Fruit fly (Drosophila melanogaster) whole organism, embryonic: Measurements from ENCODE around the gene Rh4.
A peak's percentile ranks its signal among the peaks of the same experiment; 100 is the strongest.

Source experiments
- Adf1 ChIP-seq: fragments of 200-800 bp; sonication (Bioruptor generic); IDR thresholded peaks from 2 replicates; pipeline ENCODE4 v1.3.6; 2022; ENCODE audit warnings: missing biosample characterization, missing genetic modification characterization
- Antp ChIP-seq: fragments of 200-800 bp; sonication (Bioruptor generic); optimal IDR thresholded peaks from 3 replicates; lab custom pipeline; 2016; ENCODE audit warnings: missing biosample characterization, missing genetic modification characterization
- Atf6 ChIP-seq: fragments of 200-800 bp; sonication (Bioruptor generic); IDR thresholded peaks from 2 replicates; pipeline ENCODE4 v1.3.6; 2022; ENCODE audit warnings: missing biosample characterization, missing genetic modification characterization
- BEAF-32 ChIP-seq: fragments of 200-800 bp; sonication (Bioruptor generic); optimal IDR thresholded peaks from 3 replicates; lab custom pipeline; 2017; ENCODE audit warnings: missing biosample characterization, missing genetic modification characterization, mild to moderate bottlenecking, moderate library complexity, missing genetic modification reagents
- CG1024 ChIP-seq: fragments of 200-800 bp; sonication (Bioruptor generic); IDR thresholded peaks from 2 replicates; pipeline ENCODE4 v1.3.6; 2022; ENCODE audit warnings: missing biosample characterization, missing genetic modification characterization
- CG10267 ChIP-seq: fragments of 200-800 bp; sonication (Bioruptor generic); optimal IDR thresholded peaks from 2 replicates; lab custom pipeline; 2018; ENCODE audit warnings: missing biosample characterization, mild to moderate bottlenecking, missing genetic modification characterization, moderate library complexity
- CG11723 ChIP-seq: fragments of 200-800 bp; sonication (Bioruptor generic); optimal IDR thresholded peaks from 2 replicates; lab custom pipeline; 2017; ENCODE audit warnings: missing biosample characterization, mild to moderate bottlenecking, missing genetic modification characterization
- CG12391 ChIP-seq: fragments of 200-800 bp; sonication (Bioruptor generic); optimal IDR thresholded peaks from 3 replicates; lab custom pipeline; 2018; ENCODE audit warnings: missing biosample characterization, mild to moderate bottlenecking, missing genetic modification characterization, moderate library complexity
- CG13894 ChIP-seq: fragments of 200-800 bp; sonication (Bioruptor generic); optimal IDR thresholded peaks from 3 replicates; lab custom pipeline; 2018; ENCODE audit warnings: missing biosample characterization, mild to moderate bottlenecking, missing genetic modification characterization, moderate library complexity
- CG1602 ChIP-seq: fragments of 200-800 bp; sonication (Bioruptor generic); optimal IDR thresholded peaks from 3 replicates; lab custom pipeline; 2016; ENCODE audit warnings: missing biosample characterization, missing genetic modification characterization
- CG16813 ChIP-seq: fragments of 200-800 bp; sonication (Bioruptor generic); IDR thresholded peaks from 3 replicates; pipeline ENCODE4 v1.3.6; 2022; ENCODE audit warnings: missing biosample characterization, missing genetic modification characterization; ENCODE audit not compliant: partially characterized antibody
- CG17186 ChIP-seq: fragments of 200-800 bp; sonication (Bioruptor generic); optimal IDR thresholded peaks from 3 replicates; lab custom pipeline; 2017; ENCODE audit warnings: missing biosample characterization, missing genetic modification reagents, missing genetic modification characterization
- CG2116 ChIP-seq: fragments of 200-800 bp; sonication (Bioruptor generic); optimal IDR thresholded peaks from 3 replicates; lab custom pipeline; 2018; ENCODE audit warnings: missing biosample characterization, mild to moderate bottlenecking, missing genetic modification characterization
- CG2202 ChIP-seq: fragments of 200-800 bp; sonication (Bioruptor generic); optimal IDR thresholded peaks from 2 replicates; lab custom pipeline; 2018; ENCODE audit warnings: missing biosample characterization, mild to moderate bottlenecking, missing genetic modification characterization
- CG30020 ChIP-seq: fragments of 200-800 bp; optimal IDR thresholded peaks from 2 replicates; lab custom pipeline; 2019; ENCODE audit warnings: missing biosample characterization, mild to moderate bottlenecking, missing genetic modification characterization, moderate library complexity
- CG32772 ChIP-seq: fragments of 200-800 bp; sonication (Bioruptor generic); IDR thresholded peaks from 2 replicates; pipeline ENCODE4 v1.3.6; 2022; ENCODE audit warnings: missing biosample characterization, missing genetic modification characterization
- CG4617 ChIP-seq: fragments of 200-800 bp; sonication (Bioruptor generic); optimal IDR thresholded peaks from 3 replicates; lab custom pipeline; 2016; ENCODE audit warnings: missing biosample characterization, missing genetic modification characterization, borderline replicate concordance
- CG5180 ChIP-seq: fragments of 200-800 bp; sonication (Bioruptor generic); optimal IDR thresholded peaks from 3 replicates; lab custom pipeline; 2017; ENCODE audit warnings: missing biosample characterization, missing genetic modification characterization, mild to moderate bottlenecking, moderate library complexity, missing genetic modification reagents
- CG6854 ChIP-seq: fragments of 200-800 bp; sonication (Bioruptor generic); optimal IDR thresholded peaks from 3 replicates; lab custom pipeline; 2017; ENCODE audit warnings: missing biosample characterization, mild to moderate bottlenecking, missing genetic modification characterization
- Chrac-16 ChIP-seq: fragments of 200-800 bp; sonication (Bioruptor generic); optimal IDR thresholded peaks from 3 replicates; lab custom pipeline; 2016; ENCODE audit warnings: missing biosample characterization, missing genetic modification characterization
- D19A ChIP-seq: fragments of 200-800 bp; optimal IDR thresholded peaks from 3 replicates; lab custom pipeline; 2019; ENCODE audit warnings: missing biosample characterization, mild to moderate bottlenecking, missing genetic modification characterization, moderate library complexity
- Doc2 ChIP-seq: fragments of 200-800 bp; sonication (Bioruptor generic); IDR thresholded peaks from 2 replicates; pipeline ENCODE4 v1.3.6; 2022; ENCODE audit warnings: missing biosample characterization, missing genetic modification characterization
- Ets97D ChIP-seq: fragments of 200-800 bp; sonication (Bioruptor generic); optimal IDR thresholded peaks from 3 replicates; lab custom pipeline; 2016; ENCODE audit warnings: missing biosample characterization, missing genetic modification characterization
- Hand ChIP-seq: fragments of 200-800 bp; sonication (Bioruptor generic); optimal IDR thresholded peaks from 2 replicates; lab custom pipeline; 2017; ENCODE audit warnings: mild to moderate bottlenecking, missing biosample characterization, missing genetic modification reagents, missing genetic modification characterization
- Hmr ChIP-seq: fragments of 200-800 bp; sonication (Bioruptor generic); optimal IDR thresholded peaks from 3 replicates; lab custom pipeline; 2017; ENCODE audit warnings: mild to moderate bottlenecking, missing biosample characterization, missing genetic modification reagents, missing genetic modification characterization
- Mad ChIP-seq: fragments of 200-800 bp; sonication (Bioruptor generic); optimal IDR thresholded peaks from 2 replicates; lab custom pipeline; 2016; ENCODE audit warnings: missing biosample characterization, missing genetic modification characterization
- Med ChIP-seq: fragments of 200-800 bp; sonication (Bioruptor generic); peaks from one replicate; lab custom pipeline; 2016; ENCODE audit warnings: missing biosample characterization, missing genetic modification characterization, mild to moderate bottlenecking, inconsistent platforms, moderate library complexity
- Myb ChIP-seq: fragments of 200-800 bp; sonication (Bioruptor generic); optimal IDR thresholded peaks from 2 replicates; lab custom pipeline; 2016; ENCODE audit warnings: missing biosample characterization, missing genetic modification characterization
- NC2β ChIP-seq: fragments of 200-800 bp; sonication (Bioruptor generic); optimal IDR thresholded peaks from 2 replicates; lab custom pipeline; 2016; ENCODE audit warnings: missing biosample characterization, missing genetic modification characterization
- Nf-YA ChIP-seq: fragments of 200-800 bp; sonication (Bioruptor generic); IDR thresholded peaks from 2 replicates; pipeline ENCODE4 v1.3.6; 2022; ENCODE audit warnings: missing biosample characterization, missing genetic modification characterization
- Oaz ChIP-seq: fragments of 200-800 bp; sonication (Bioruptor generic); IDR thresholded peaks from 2 replicates; pipeline ENCODE4 v1.3.6; 2022; ENCODE audit warnings: missing biosample characterization, missing genetic modification characterization
- Oli ChIP-seq: fragments of 200-800 bp; sonication (Bioruptor generic); optimal IDR thresholded peaks from 2 replicates; lab custom pipeline; 2018; ENCODE audit warnings: missing biosample characterization, mild to moderate bottlenecking, missing genetic modification characterization, moderate library complexity
- Pdp1 ChIP-seq, 2 experiments: fragments of 200-800 bp; sonication (Bioruptor generic); optimal IDR thresholded peaks; 3 replicates each; lab custom pipeline; 2016; ENCODE audit warnings: missing biosample characterization in 2 of 2, missing genetic modification characterization in 2 of 2, mild to moderate bottlenecking in 1 of 2, moderate library complexity in 1 of 2
- ap ChIP-seq: fragments of 200-800 bp; sonication (Bioruptor generic); IDR thresholded peaks from 2 replicates; pipeline ENCODE4 v1.3.6; 2022; ENCODE audit warnings: missing biosample characterization, missing genetic modification characterization
- br ChIP-seq: fragments of >200 bp; optimal IDR thresholded peaks from 2 replicates; lab custom pipeline; 2017
- bsh ChIP-seq, 2 experiments: fragments of 200-800 bp; sonication (Bioruptor generic); optimal IDR thresholded peaks; 2 replicates each; lab custom pipeline; 2017 to 2018; ENCODE audit warnings: mild to moderate bottlenecking in 2 of 2, missing biosample characterization in 2 of 2, missing genetic modification characterization in 2 of 2, moderate library complexity in 1 of 2
- corto ChIP-seq: fragments of 200-800 bp; sonication (Bioruptor generic); optimal IDR thresholded peaks from 2 replicates; lab custom pipeline; 2016; ENCODE audit warnings: missing biosample characterization, mild to moderate bottlenecking, missing genetic modification characterization, moderate library complexity
- da ChIP-seq: fragments of 200-800 bp; sonication (Bioruptor generic); optimal IDR thresholded peaks from 2 replicates; lab custom pipeline; 2016; ENCODE audit warnings: missing biosample characterization, missing genetic modification characterization
- en ChIP-seq: fragments of 200-800 bp; sonication (Bioruptor generic); optimal IDR thresholded peaks from 2 replicates; lab custom pipeline; 2016; ENCODE audit warnings: missing biosample characterization, missing genetic modification characterization
- gcm2 ChIP-seq: fragments of 200-800 bp; sonication (Bioruptor generic); optimal IDR thresholded peaks from 2 replicates; lab custom pipeline; 2016; ENCODE audit warnings: missing biosample characterization, missing genetic modification characterization
- lbe ChIP-seq: fragments of 200-800 bp; sonication (Bioruptor generic); optimal IDR thresholded peaks from 2 replicates; lab custom pipeline; 2016; ENCODE audit warnings: missing biosample characterization, mild to moderate bottlenecking, missing genetic modification characterization
- nmo ChIP-seq: fragments of 200-800 bp; sonication (Bioruptor generic); optimal IDR thresholded peaks from 2 replicates; lab custom pipeline; 2018; ENCODE audit warnings: missing biosample characterization, mild to moderate bottlenecking, missing genetic modification characterization, moderate library complexity
- pb ChIP-seq: fragments of 200-800 bp; sonication (Bioruptor generic); optimal IDR thresholded peaks from 3 replicates; lab custom pipeline; 2016; ENCODE audit warnings: missing biosample characterization, missing genetic modification characterization
- pros ChIP-seq: fragments of 200-800 bp; sonication (Bioruptor generic); optimal IDR thresholded peaks from 3 replicates; lab custom pipeline; 2019; ENCODE audit warnings: missing biosample characterization, mild to moderate bottlenecking, missing genetic modification characterization, moderate library complexity
- pzg ChIP-seq: fragments of 200-800 bp; sonication (Bioruptor generic); optimal IDR thresholded peaks from 3 replicates; lab custom pipeline; 2018; ENCODE audit warnings: missing biosample characterization, mild to moderate bottlenecking, missing genetic modification characterization, moderate library complexity
- rib ChIP-seq: fragments of 200-800 bp; sonication (Bioruptor generic); IDR thresholded peaks from 2 replicates; pipeline ENCODE4 v1.3.6; 2022; ENCODE audit warnings: missing biosample characterization, missing genetic modification characterization
- run ChIP-seq: fragments of 200-800 bp; sonication (Bioruptor generic); optimal IDR thresholded peaks from 3 replicates; lab custom pipeline; 2018; ENCODE audit warnings: missing biosample characterization, mild to moderate bottlenecking, missing genetic modification characterization
- sens ChIP-seq: fragments of 200-800 bp; sonication (Bioruptor generic); peaks from one replicate; lab custom pipeline; 2016; ENCODE audit warnings: missing biosample characterization, missing genetic modification characterization
- tgo ChIP-seq: fragments of 200-800 bp; sonication (Bioruptor generic); IDR thresholded peaks from 3 replicates; pipeline ENCODE4 v1.3.6; 2022; ENCODE audit warnings: missing biosample characterization, missing genetic modification characterization
- tin ChIP-seq: fragments of 200-800 bp; sonication (Bioruptor generic); optimal IDR thresholded peaks from 3 replicates; lab custom pipeline; 2016; ENCODE audit warnings: missing biosample characterization, missing genetic modification characterization
- tna ChIP-seq: fragments of 200-800 bp; sonication (Bioruptor generic); IDR thresholded peaks from 2 replicates; pipeline ENCODE4 v1.3.6; 2022; ENCODE audit warnings: missing biosample characterization, missing genetic modification characterization; ENCODE audit not compliant: partially characterized antibody
- usp ChIP-seq: fragments of >200 bp; optimal IDR thresholded peaks from 2 replicates; lab custom pipeline; 2017; ENCODE audit warnings: missing biosample characterization, missing genetic modification characterization

The Rh4 gene

dm6 chr3L:16818063-16818462, 44.3 kb downstream of the Rh4 start (continued):
- no peak for TF ChIP-seq Pdp1 (GFP tag; optimal IDR thresholded peaks at IDR 0.05; lab: Kevin White, UChicago)
- TF ChIP-seq CG1602, result no peak
- TF ChIP-seq corto (GFP tag; lab: Kevin White, UChicago), result peak; percentile 58
- no peak for TF ChIP-seq Oaz
- no peak for TF ChIP-seq tna (GFP tag; lab: Robert Waterston, UW)
- TF ChIP-seq CG17186, result no peak
- no peak for TF ChIP-seq run
- no peak for TF ChIP-seq CG4617 (GFP tag; lab: Kevin White, UChicago)
- no peak for TF ChIP-seq Antp (GFP tag; lab: Kevin White, UChicago)
- peak; percentile 38 for TF ChIP-seq Med (GFP tag; lab: Kevin White, UChicago)
- no peak for TF ChIP-seq Hmr (GFP tag; lab: Kevin White, UChicago)
- TF ChIP-seq Hand, result no peak
- no peak for TF ChIP-seq ap
- TF ChIP-seq bsh (GFP tag; optimal IDR thresholded peaks at IDR 0.05; lab: Kevin White, UChicago), result peak; percentile 34 to 82
- TF ChIP-seq usp, result no peak
- TF ChIP-seq pb (GFP tag; lab: Kevin White, UChicago), result no peak
- TF ChIP-seq Mad, result no peak
- no peak for TF ChIP-seq CG2202 (tag; lab: Kevin White, UChicago)
- no peak for TF ChIP-seq gcm2
- TF ChIP-seq CG30020 (tag; lab: Kevin White, UChicago), result no peak
- no peak for TF ChIP-seq Oli
- TF ChIP-seq da (GFP tag; lab: Kevin White, UChicago), result no peak
- TF ChIP-seq CG32772 (GFP tag; lab: Robert Waterston, UW), result no peak
- TF ChIP-seq CG11723 (GFP tag; lab: Kevin White, UChicago), result no peak
- TF ChIP-seq NC2β, result no peak
- TF ChIP-seq Adf1 (GFP tag; lab: Robert Waterston, UW), result no peak
- TF ChIP-seq en (GFP tag; lab: Kevin White, UChicago), result no peak
- no peak for TF ChIP-seq Nf-YA (GFP tag; lab: Robert Waterston, UW)
- no peak for TF ChIP-seq BEAF-32 (GFP tag; lab: Kevin White, UChicago)
- no peak for TF ChIP-seq tgo (GFP tag; lab: Robert Waterston, UW)
- TF ChIP-seq pzg (GFP tag; lab: Kevin White, UChicago), result no peak
- TF ChIP-seq CG2116 (GFP tag; lab: Kevin White, UChicago), result no peak
- TF ChIP-seq CG10267 (tag; lab: Kevin White, UChicago), result no peak
- TF ChIP-seq Atf6 (GFP tag; lab: Robert Waterston, UW), result no peak
- peak; percentile 55 for TF ChIP-seq sens
- TF ChIP-seq Chrac-16 (GFP tag; lab: Kevin White, UChicago), result no peak
- TF ChIP-seq tin (GFP tag; lab: Kevin White, UChicago), result no peak
- no peak for TF ChIP-seq Ets97D (GFP tag; lab: Kevin White, UChicago)
- no peak for TF ChIP-seq nmo
- no peak for TF ChIP-seq pros
- peak; percentile 86 for TF ChIP-seq lbe (GFP tag; lab: Kevin White, UChicago)
- TF ChIP-seq rib (GFP tag; lab: Robert Waterston, UW), result no peak
- TF ChIP-seq CG12391, result no peak
- no peak for TF ChIP-seq CG6854 (GFP tag; lab: Kevin White, UChicago)
- no peak for TF ChIP-seq CG5180 (GFP tag; lab: Kevin White, UChicago)
- TF ChIP-seq Doc2, result no peak
- TF ChIP-seq D19A, result no peak
- no peak for TF ChIP-seq CG1024 (GFP tag; lab: Robert Waterston, UW)
- TF ChIP-seq CG13894 (tag; lab: Kevin White, UChicago), result no peak
- TF ChIP-seq CG16813, result no peak
- no peak for TF ChIP-seq br (lab: Kevin White, UChicago)
- TF ChIP-seq Myb, result no peak
